Worm (Caenorhabditis elegans) whole organism, L2 larva: ENCODE results near the gene tbc-6.
A peak's percentile ranks its signal among the peaks of the same experiment; 100 is the strongest.

Source experiments
- C34F6.9 ChIP-seq: fragments of 150-350 bp; optimal IDR thresholded peaks from 2 replicates; lab custom pipeline; 2014; ENCODE audit warnings: missing biosample characterization, missing genetic modification characterization
- F13H6.1 ChIP-seq: sonication (generic microtip); optimal IDR thresholded peaks from 2 replicates; lab custom pipeline; 2016; ENCODE audit warnings: missing genetic modification characterization, missing compliant biosample characterization
- R02D3.7 ChIP-seq: fragments of 150-350 bp; optimal IDR thresholded peaks from 2 replicates; lab custom pipeline; 2014; ENCODE audit warnings: missing biosample characterization, missing genetic modification characterization
- Y55F3AM.14 ChIP-seq: fragments of 200-800 bp; sonication (Bioruptor generic); optimal IDR thresholded peaks from 2 replicates; lab custom pipeline; 2018; ENCODE audit warnings: mild to moderate bottlenecking, missing genetic modification characterization, missing compliant biosample characterization
- ZK546.5 ChIP-seq: sonication (generic microtip); optimal IDR thresholded peaks from 2 replicates; lab custom pipeline; 2017; ENCODE audit warnings: missing biosample characterization, missing genetic modification characterization
- alr-1 ChIP-seq: fragments of 150-350 bp; optimal IDR thresholded peaks from 2 replicates; lab custom pipeline; 2014; ENCODE audit warnings: missing biosample characterization, missing genetic modification characterization
- aly-2 ChIP-seq: fragments of 150-350 bp; optimal IDR thresholded peaks from 2 replicates; lab custom pipeline; 2014; ENCODE audit warnings: missing biosample characterization, missing genetic modification characterization
- ama-1 ChIP-seq: fragments of 150-350 bp; optimal IDR thresholded peaks from 2 replicates; lab custom pipeline; 2018; ENCODE audit warnings: inconsistent platforms
- blmp-1 ChIP-seq: sonication (generic microtip); optimal IDR thresholded peaks from 2 replicates; lab custom pipeline; 2017; ENCODE audit warnings: missing genetic modification characterization, mild to moderate bottlenecking, missing compliant biosample characterization, antibody characterized with exemption, moderate library complexity; ENCODE audit not compliant: insufficient read depth
- ceh-16 ChIP-seq: fragments of 150-350 bp; optimal IDR thresholded peaks from 2 replicates; lab custom pipeline; 2014; ENCODE audit warnings: missing biosample characterization, missing genetic modification characterization
- ceh-82 ChIP-seq: fragments of 150-350 bp; optimal IDR thresholded peaks from 2 replicates; lab custom pipeline; 2014; ENCODE audit warnings: missing biosample characterization, missing genetic modification characterization
- crh-2 ChIP-seq: sonication (generic microtip); optimal IDR thresholded peaks from 2 replicates; lab custom pipeline; 2017; ENCODE audit warnings: missing biosample characterization, missing genetic modification characterization
- dmd-4 ChIP-seq: sonication (generic microtip); optimal IDR thresholded peaks from 2 replicates; lab custom pipeline; 2017; ENCODE audit warnings: missing biosample characterization, missing genetic modification characterization
- egl-27 ChIP-seq: sonication (generic microtip); optimal IDR thresholded peaks from 3 replicates; lab custom pipeline; 2017; ENCODE audit warnings: missing biosample characterization, missing genetic modification reagents, missing genetic modification characterization
- elt-1 ChIP-seq: fragments of 150-350 bp; optimal IDR thresholded peaks from 2 replicates; lab custom pipeline; 2014; ENCODE audit warnings: missing biosample characterization, missing genetic modification characterization
- elt-3 ChIP-seq: sonication (generic microtip); optimal IDR thresholded peaks from 2 replicates; lab custom pipeline; 2017; ENCODE audit warnings: missing biosample characterization, missing genetic modification characterization
- fos-1 ChIP-seq: fragments of 150-350 bp; optimal IDR thresholded peaks from 2 replicates; lab custom pipeline; 2014; ENCODE audit warnings: missing biosample characterization, missing genetic modification characterization
- gmeb-1 ChIP-seq: fragments of 150-350 bp; optimal IDR thresholded peaks from 2 replicates; lab custom pipeline; 2014; ENCODE audit warnings: missing biosample characterization, missing genetic modification characterization
- lin-11 ChIP-seq: fragments of 150-350 bp; sonication (generic microtip); optimal IDR thresholded peaks from 2 replicates; lab custom pipeline; 2014; ENCODE audit warnings: missing biosample characterization, missing genetic modification characterization, inconsistent platforms, mixed read lengths
- lin-13 ChIP-seq: fragments of 150-350 bp; optimal IDR thresholded peaks from 2 replicates; lab custom pipeline; 2014; ENCODE audit warnings: missing biosample characterization, missing genetic modification reagents, missing genetic modification characterization
- lin-39 ChIP-seq: fragments of 150-350 bp; optimal IDR thresholded peaks from 2 replicates; lab custom pipeline; 2014; ENCODE audit warnings: missing biosample characterization, missing genetic modification reagents, missing genetic modification characterization
- lsy-2 ChIP-seq, 2 experiments: fragments of 150-350 bp in 1 of 2; sonication (generic microtip) in 1 of 2; optimal IDR thresholded peaks; 2 replicates each; lab custom pipeline; 2014 to 2017; ENCODE audit warnings: missing biosample characterization in 2 of 2, missing genetic modification characterization in 2 of 2
- mab-5 ChIP-seq: fragments of 150-350 bp; optimal IDR thresholded peaks from 2 replicates; lab custom pipeline; 2014; ENCODE audit warnings: missing biosample characterization, missing genetic modification characterization
- mbf-1 ChIP-seq: sonication (generic microtip); optimal IDR thresholded peaks from 2 replicates; lab custom pipeline; 2017; ENCODE audit warnings: missing biosample characterization, missing genetic modification characterization
- mdl-1 ChIP-seq, 2 experiments: fragments of 150-350 bp in 1 of 2; sonication (generic microtip) in 1 of 2; optimal IDR thresholded peaks; 2 replicates each; lab custom pipeline; 2017; ENCODE audit warnings: missing biosample characterization in 2 of 2, missing genetic modification characterization in 2 of 2
- nhr-10 ChIP-seq: sonication (generic microtip); optimal IDR thresholded peaks from 2 replicates; lab custom pipeline; 2017; ENCODE audit warnings: missing biosample characterization, missing genetic modification characterization
- nhr-11 ChIP-seq: fragments of 150-350 bp; optimal IDR thresholded peaks from 2 replicates; lab custom pipeline; 2014; ENCODE audit warnings: missing biosample characterization, missing genetic modification characterization
- nhr-12 ChIP-seq: fragments of 150-350 bp; optimal IDR thresholded peaks from 2 replicates; lab custom pipeline; 2014; ENCODE audit warnings: missing biosample characterization, missing genetic modification characterization
- nhr-129 ChIP-seq: fragments of 150-350 bp; optimal IDR thresholded peaks from 2 replicates; lab custom pipeline; 2014; ENCODE audit warnings: missing biosample characterization, missing genetic modification characterization
- nhr-21 ChIP-seq: fragments of 150-350 bp; optimal IDR thresholded peaks from 2 replicates; lab custom pipeline; 2014; ENCODE audit warnings: missing biosample characterization, missing genetic modification characterization
- nhr-23 ChIP-seq: fragments of 150-350 bp; optimal IDR thresholded peaks from 2 replicates; lab custom pipeline; 2014; ENCODE audit warnings: missing biosample characterization, missing genetic modification reagents, missing genetic modification characterization
- nhr-237 ChIP-seq: fragments of 150-350 bp; optimal IDR thresholded peaks from 2 replicates; lab custom pipeline; 2014; ENCODE audit warnings: missing biosample characterization, missing genetic modification characterization
- nhr-25 ChIP-seq: fragments of 150-350 bp; sonication (generic microtip); optimal IDR thresholded peaks from 3 replicates; lab custom pipeline; 2014; ENCODE audit warnings: missing biosample characterization, missing genetic modification characterization
- nhr-6 ChIP-seq: fragments of 150-350 bp; optimal IDR thresholded peaks from 2 replicates; lab custom pipeline; 2014; ENCODE audit warnings: missing biosample characterization, missing genetic modification characterization
- nhr-77 ChIP-seq: fragments of 150-350 bp; optimal IDR thresholded peaks from 2 replicates; lab custom pipeline; 2014; ENCODE audit warnings: missing biosample characterization, missing genetic modification characterization
- peb-1 ChIP-seq: fragments of 150-350 bp; optimal IDR thresholded peaks from 2 replicates; lab custom pipeline; 2014; ENCODE audit warnings: missing biosample characterization, missing genetic modification characterization
- sem-4 ChIP-seq: fragments of 150-350 bp; optimal IDR thresholded peaks from 2 replicates; lab custom pipeline; 2014; ENCODE audit warnings: missing biosample characterization, missing genetic modification reagents, missing genetic modification characterization
- skn-1 ChIP-seq: sonication (generic microtip); optimal IDR thresholded peaks from 2 replicates; lab custom pipeline; 2017; ENCODE audit warnings: missing biosample characterization, missing genetic modification characterization
- sma-3 ChIP-seq: sonication (generic microtip); optimal IDR thresholded peaks from 2 replicates; lab custom pipeline; 2016; ENCODE audit warnings: missing genetic modification reagents, missing genetic modification characterization, missing compliant biosample characterization
- sma-9 ChIP-seq, 2 experiments: fragments of 150-350 bp in 1 of 2; sonication (generic microtip) in 1 of 2; optimal IDR thresholded peaks; 2 replicates each; lab custom pipeline; 2014 to 2016; ENCODE audit warnings: missing genetic modification characterization in 2 of 2, mild to moderate bottlenecking in 1 of 2, missing biosample characterization in 1 of 2, missing compliant biosample characterization in 1 of 2, missing genetic modification reagents in 1 of 2, moderate library complexity in 1 of 2
- snpc-4 ChIP-seq: fragments of 150-350 bp; optimal IDR thresholded peaks from 2 replicates; lab custom pipeline; 2014; ENCODE audit warnings: missing biosample characterization, missing genetic modification characterization
- unc-39 ChIP-seq: fragments of 150-350 bp; optimal IDR thresholded peaks from 2 replicates; lab custom pipeline; 2014; ENCODE audit warnings: missing biosample characterization, missing genetic modification characterization
- unc-55 ChIP-seq: fragments of 150-350 bp; sonication (generic microtip); optimal IDR thresholded peaks from 3 replicates; lab custom pipeline; 2014; ENCODE audit warnings: missing biosample characterization, missing genetic modification reagents, missing genetic modification characterization
- unc-62 ChIP-seq: fragments of 150-350 bp; optimal IDR thresholded peaks from 2 replicates; lab custom pipeline; 2014; ENCODE audit warnings: missing biosample characterization, missing genetic modification reagents, missing genetic modification characterization
- zag-1 ChIP-seq: fragments of 150-350 bp; optimal IDR thresholded peaks from 2 replicates; lab custom pipeline; 2014; ENCODE audit warnings: missing biosample characterization, missing genetic modification characterization
- ztf-1 ChIP-seq: fragments of 200-800 bp; sonication (Bioruptor generic); conservative IDR thresholded peaks from 2 replicates; pipeline ENCODE4 v1.3.6; 2022; ENCODE audit warnings: missing genetic modification characterization, missing compliant biosample characterization
- ztf-11 ChIP-seq: sonication (generic microtip); optimal IDR thresholded peaks from 2 replicates; lab custom pipeline; 2017; ENCODE audit warnings: missing biosample characterization, missing genetic modification characterization
- ztf-4 ChIP-seq: fragments of 150-350 bp; optimal IDR thresholded peaks from 2 replicates; lab custom pipeline; 2014; ENCODE audit warnings: missing biosample characterization, missing genetic modification characterization

Gene tbc-6

ce11 chrII:6826726-6827125 lies 21.2 kb upstream of the tbc-6 start:
- peak; percentile 94 for TF ChIP-seq blmp-1 (tag; lab: Kevin White, UChicago)
- no peak for TF ChIP-seq elt-1 (tag; lab: Kevin White, UChicago)
- TF ChIP-seq lin-13 (GFP tag; lab: Kevin White, UChicago) = peak; percentile 22
- peak; percentile 70 for TF ChIP-seq nhr-129
- no peak for TF ChIP-seq aly-2 (tag; lab: Kevin White, UChicago)
- TF ChIP-seq nhr-6 (tag; lab: Kevin White, UChicago) = peak; percentile 61
- TF ChIP-seq unc-62 (GFP tag; lab: Kevin White, UChicago) = no peak
- TF ChIP-seq alr-1 (tag; lab: Kevin White, UChicago) = no peak
- no peak for TF ChIP-seq nhr-77 (tag; lab: Kevin White, UChicago)
- peak; percentile 31 for TF ChIP-seq C34F6.9 (tag; lab: Kevin White, UChicago)
- no peak for TF ChIP-seq peb-1 (tag; lab: Kevin White, UChicago)
- peak; percentile 72 for TF ChIP-seq sma-3
- no peak for TF ChIP-seq skn-1 (tag; lab: Kevin White, UChicago)
- TF ChIP-seq F13H6.1 = peak; percentile 69
- TF ChIP-seq nhr-11 (tag; lab: Kevin White, UChicago) = no peak
- peak; percentile 89 for TF ChIP-seq sma-9 (GFP tag; optimal IDR thresholded peaks at IDR 0.05; lab: Kevin White, UChicago)
- TF ChIP-seq sma-9 (tag; optimal IDR thresholded peaks at IDR 0.05; lab: Kevin White, UChicago) = no peak
- TF ChIP-seq nhr-25 (tag; lab: Kevin White, UChicago) = no peak
- TF ChIP-seq mdl-1 (tag; optimal IDR thresholded peaks at IDR 0.05; lab: Kevin White, UChicago) = peak in 1 of 2 experiments; percentile 16
- TF ChIP-seq nhr-21 = peak; percentile 43
- no peak for TF ChIP-seq ztf-11 (tag; lab: Kevin White, UChicago)
- peak; percentile 51 for TF ChIP-seq fos-1 (tag; lab: Kevin White, UChicago)
- TF ChIP-seq R02D3.7 (tag; lab: Kevin White, UChicago) = no peak
- no peak for TF ChIP-seq gmeb-1
- no peak for TF ChIP-seq ceh-16 (tag; lab: Kevin White, UChicago)
- TF ChIP-seq nhr-23 (tag; lab: Kevin White, UChicago) = no peak
- peak in 1 of 2 experiments; percentile 32 for TF ChIP-seq lsy-2 (tag; optimal IDR thresholded peaks at IDR 0.05; lab: Kevin White, UChicago)
- no peak for TF ChIP-seq nhr-12 (tag; lab: Kevin White, UChicago)
- no peak for TF ChIP-seq unc-39 (tag; lab: Kevin White, UChicago)
- TF ChIP-seq mbf-1 (tag; lab: Kevin White, UChicago) = no peak
- TF ChIP-seq dmd-4 (tag; lab: Kevin White, UChicago) = no peak
- peak; percentile 15 for TF ChIP-seq ztf-4
- TF ChIP-seq ztf-1 = no peak
- no peak for TF ChIP-seq nhr-10 (tag; lab: Kevin White, UChicago)
- TF ChIP-seq Y55F3AM.14 (GFP tag; lab: Kevin White, UChicago) = no peak
- no peak for TF ChIP-seq snpc-4
- TF ChIP-seq mab-5 (tag; lab: Kevin White, UChicago) = peak; percentile 13
- TF ChIP-seq ZK546.5 = no peak
- peak; percentile 68 for TF ChIP-seq sem-4 (tag; lab: Kevin White, UChicago)
- TF ChIP-seq lin-11 (tag; lab: Kevin White, UChicago) = no peak
- no peak for TF ChIP-seq zag-1
- no peak for TF ChIP-seq unc-55 (GFP tag; lab: Kevin White, UChicago)
- no peak for TF ChIP-seq nhr-237 (tag; lab: Kevin White, UChicago)
- no peak for TF ChIP-seq ceh-82
- no peak for TF ChIP-seq elt-3
- TF ChIP-seq lin-39 = no peak
- TF ChIP-seq egl-27 (tag; lab: Kevin White, UChicago) = peak; percentile 4
- TF ChIP-seq ama-1 (lab: Kevin White, UChicago) = no peak
- TF ChIP-seq crh-2 (tag; lab: Kevin White, UChicago) = peak; percentile 42
